Fruit fly (Drosophila melanogaster) whole organism, embryonic: ENCODE data around the gene TwdlX.

Source experiments
- Ada2b ChIP-seq: fragments of 200-800 bp; sonication (Bioruptor generic); IDR thresholded peaks from 2 replicates; pipeline ENCODE4 v1.3.6; 2022; ENCODE audit warnings: missing biosample characterization, missing genetic modification characterization
- CG10321 ChIP-seq: fragments of 200-800 bp; sonication (Bioruptor generic); IDR thresholded peaks from 2 replicates; pipeline ENCODE4 v1.3.6; 2022; ENCODE audit warnings: missing biosample characterization, missing genetic modification characterization
- CG10366 ChIP-seq: fragments of 200-800 bp; sonication (Bioruptor generic); IDR thresholded peaks from 2 replicates; pipeline ENCODE4 v1.3.6; 2022; ENCODE audit warnings: missing biosample characterization, missing genetic modification characterization
- CG10431 ChIP-seq: fragments of 200-800 bp; sonication (Bioruptor generic); optimal IDR thresholded peaks from 3 replicates; lab custom pipeline; 2018; ENCODE audit warnings: missing biosample characterization, mild to moderate bottlenecking, missing genetic modification characterization
- CG11504 ChIP-seq: fragments of 200-800 bp; sonication (Bioruptor generic); optimal IDR thresholded peaks from 3 replicates; lab custom pipeline; 2019; ENCODE audit warnings: missing biosample characterization, mild to moderate bottlenecking, missing genetic modification characterization, moderate library complexity
- CG12236 ChIP-seq: fragments of 200-800 bp; sonication (Bioruptor generic); optimal IDR thresholded peaks from 2 replicates; lab custom pipeline; 2016; ENCODE audit warnings: missing biosample characterization, missing genetic modification characterization
- CG14014 ChIP-seq: fragments of 200-800 bp; sonication (Bioruptor generic); IDR thresholded peaks from 2 replicates; pipeline ENCODE4 v1.3.6; 2022; ENCODE audit warnings: missing biosample characterization, missing genetic modification characterization
- CG17612 ChIP-seq: fragments of 200-800 bp; sonication (Bioruptor generic); IDR thresholded peaks from 2 replicates; pipeline ENCODE4 v1.3.6; 2022; ENCODE audit warnings: missing biosample characterization, missing genetic modification characterization
- CG18262 ChIP-seq: fragments of 200-800 bp; optimal IDR thresholded peaks from 3 replicates; lab custom pipeline; 2019; ENCODE audit warnings: missing biosample characterization, mild to moderate bottlenecking, missing genetic modification characterization, moderate library complexity
- CG2712 ChIP-seq: fragments of 200-800 bp; optimal IDR thresholded peaks from 3 replicates; lab custom pipeline; 2019; ENCODE audit warnings: missing biosample characterization, mild to moderate bottlenecking, missing genetic modification characterization, moderate library complexity
- CG30403 ChIP-seq: fragments of 200-800 bp; sonication (Bioruptor generic); optimal IDR thresholded peaks from 3 replicates; lab custom pipeline; 2016; ENCODE audit warnings: missing biosample characterization, missing genetic modification characterization
- CG31441 ChIP-seq: fragments of 200-800 bp; sonication (Bioruptor generic); IDR thresholded peaks from 2 replicates; pipeline ENCODE4 v1.3.6; 2022; ENCODE audit warnings: missing biosample characterization, missing genetic modification characterization
- CG33213 ChIP-seq: fragments of 200-800 bp; sonication (Bioruptor generic); optimal IDR thresholded peaks from 3 replicates; lab custom pipeline; 2016; ENCODE audit warnings: missing biosample characterization, missing genetic modification characterization
- CG7839 ChIP-seq: fragments of 200-800 bp; sonication (Bioruptor generic); optimal IDR thresholded peaks from 3 replicates; lab custom pipeline; 2018; ENCODE audit warnings: missing biosample characterization, mild to moderate bottlenecking, missing genetic modification characterization, moderate library complexity
- CG8290 ChIP-seq, 3 experiments: fragments of 200-800 bp; sonication (Bioruptor generic); optimal IDR thresholded peaks; 2 replicates each; lab custom pipeline; 2016 to 2019; ENCODE audit warnings: missing biosample characterization in 3 of 3, missing genetic modification characterization in 3 of 3, mild to moderate bottlenecking in 2 of 3, moderate library complexity in 1 of 3
- CG8765 ChIP-seq: fragments of 200-800 bp; sonication (Bioruptor generic); IDR thresholded peaks from 2 replicates; pipeline ENCODE4 v1.3.6; 2022; ENCODE audit warnings: missing biosample characterization, missing genetic modification characterization
- Deaf1 ChIP-seq: fragments of 200-800 bp; optimal IDR thresholded peaks from 3 replicates; lab custom pipeline; 2019; ENCODE audit warnings: missing biosample characterization, mild to moderate bottlenecking, missing genetic modification characterization, moderate library complexity
- Drgx ChIP-seq: fragments of 200-800 bp; sonication (Bioruptor generic); IDR thresholded peaks from 2 replicates; pipeline ENCODE4 v1.3.6; 2022; ENCODE audit warnings: missing biosample characterization, missing genetic modification characterization
- Ets65A ChIP-seq: fragments of 200-800 bp; sonication (Bioruptor generic); peaks from one replicate; lab custom pipeline; 2016; ENCODE audit warnings: missing biosample characterization, missing genetic modification characterization
- Hr39 ChIP-seq: fragments of >200 bp; optimal IDR thresholded peaks from 2 replicates; lab custom pipeline; 2017
- Hr51 ChIP-seq, 2 experiments: fragments of 200-800 bp; sonication (Bioruptor generic); optimal IDR thresholded peaks; 2 replicates in 1 of 2; 3 replicates in 1 of 2; lab custom pipeline; 2016 to 2018; ENCODE audit warnings: missing biosample characterization in 2 of 2, missing genetic modification characterization in 2 of 2, mild to moderate bottlenecking in 1 of 2, moderate library complexity in 1 of 2
- Lhr ChIP-seq: fragments of 200-800 bp; sonication (Bioruptor generic); optimal IDR thresholded peaks from 3 replicates; lab custom pipeline; 2017; ENCODE audit warnings: mild to moderate bottlenecking, missing biosample characterization, missing genetic modification reagents, missing genetic modification characterization
- Med ChIP-seq: fragments of 200-800 bp; sonication (Bioruptor generic); peaks from one replicate; lab custom pipeline; 2016; ENCODE audit warnings: missing biosample characterization, missing genetic modification characterization, mild to moderate bottlenecking, inconsistent platforms, moderate library complexity
- Neu2 ChIP-seq: fragments of 200-800 bp; sonication (Bioruptor generic); optimal IDR thresholded peaks from 3 replicates; lab custom pipeline; 2016; ENCODE audit warnings: missing biosample characterization, missing genetic modification characterization, borderline replicate concordance
- PHDP ChIP-seq: fragments of 200-800 bp; sonication (Bioruptor generic); optimal IDR thresholded peaks from 3 replicates; lab custom pipeline; 2018; ENCODE audit warnings: missing biosample characterization, mild to moderate bottlenecking, missing genetic modification characterization, moderate library complexity
- Pdp1 ChIP-seq, 2 experiments: fragments of 200-800 bp; sonication (Bioruptor generic); optimal IDR thresholded peaks; 3 replicates each; lab custom pipeline; 2016; ENCODE audit warnings: missing biosample characterization in 2 of 2, missing genetic modification characterization in 2 of 2, mild to moderate bottlenecking in 1 of 2, moderate library complexity in 1 of 2
- Ptx1 ChIP-seq: fragments of 200-800 bp; sonication (Bioruptor generic); IDR thresholded peaks from 2 replicates; pipeline ENCODE4 v1.3.6; 2022; ENCODE audit warnings: missing biosample characterization, missing genetic modification characterization
- Sox102F ChIP-seq: fragments of 200-800 bp; sonication (Bioruptor generic); optimal IDR thresholded peaks from 2 replicates; lab custom pipeline; 2018; ENCODE audit warnings: missing biosample characterization, mild to moderate bottlenecking, missing genetic modification characterization, moderate library complexity
- Ssrp ChIP-seq: fragments of 200-800 bp; sonication (Bioruptor generic); optimal IDR thresholded peaks from 2 replicates; lab custom pipeline; 2018; ENCODE audit warnings: missing biosample characterization, mild to moderate bottlenecking, missing genetic modification characterization, moderate library complexity
- bcd ChIP-seq: fragments of 200-800 bp; sonication (Bioruptor generic); optimal IDR thresholded peaks from 2 replicates; lab custom pipeline; 2017; ENCODE audit warnings: missing biosample characterization, mild to moderate bottlenecking, missing genetic modification characterization
- ci ChIP-seq: fragments of 200-800 bp; sonication (Bioruptor generic); IDR thresholded peaks from 3 replicates; pipeline ENCODE4 v1.3.6; 2022; ENCODE audit warnings: missing biosample characterization, missing genetic modification characterization
- danr ChIP-seq: fragments of 200-800 bp; sonication (Bioruptor generic); IDR thresholded peaks from 2 replicates; pipeline ENCODE4 v1.3.6; 2022; ENCODE audit warnings: missing biosample characterization, missing genetic modification characterization
- disco-r ChIP-seq: fragments of 200-800 bp; sonication (Bioruptor generic); optimal IDR thresholded peaks from 2 replicates; lab custom pipeline; 2016; ENCODE audit warnings: missing biosample characterization, missing genetic modification characterization
- dmrt99B ChIP-seq: fragments of 200-800 bp; sonication (Bioruptor generic); optimal IDR thresholded peaks from 2 replicates; lab custom pipeline; 2018; ENCODE audit warnings: missing biosample characterization, mild to moderate bottlenecking, missing genetic modification characterization, moderate library complexity
- dysf ChIP-seq: fragments of 200-800 bp; sonication (Bioruptor generic); IDR thresholded peaks from 3 replicates; pipeline ENCODE4 v1.3.6; 2022; ENCODE audit warnings: missing biosample characterization, missing genetic modification characterization
- ftz-f1 ChIP-seq: fragments of 200-800 bp; sonication (Bioruptor generic); optimal IDR thresholded peaks from 2 replicates; lab custom pipeline; 2016; ENCODE audit warnings: missing biosample characterization, missing genetic modification characterization
- gem ChIP-seq: fragments of 200-800 bp; sonication (Bioruptor generic); optimal IDR thresholded peaks from 2 replicates; lab custom pipeline; 2019; ENCODE audit warnings: missing biosample characterization, mild to moderate bottlenecking, missing genetic modification characterization, moderate library complexity
- grau ChIP-seq: fragments of 200-800 bp; optimal IDR thresholded peaks from 3 replicates; lab custom pipeline; 2019; ENCODE audit warnings: missing biosample characterization, mild to moderate bottlenecking, missing genetic modification characterization, moderate library complexity
- jing ChIP-seq: fragments of 200-800 bp; sonication (Bioruptor generic); optimal IDR thresholded peaks from 2 replicates; lab custom pipeline; 2018; ENCODE audit warnings: missing biosample characterization, mild to moderate bottlenecking, missing genetic modification characterization
- lmd ChIP-seq: fragments of 200-800 bp; sonication (Bioruptor generic); IDR thresholded peaks from 2 replicates; pipeline ENCODE4 v1.3.6; 2022; ENCODE audit warnings: missing biosample characterization, missing genetic modification characterization
- row ChIP-seq: fragments of 200-800 bp; sonication (Bioruptor generic); IDR thresholded peaks from 3 replicates; pipeline ENCODE4 v1.3.6; 2022; ENCODE audit warnings: missing biosample characterization, missing genetic modification characterization
- sens ChIP-seq: fragments of 200-800 bp; sonication (Bioruptor generic); peaks from one replicate; lab custom pipeline; 2016; ENCODE audit warnings: missing biosample characterization, missing genetic modification characterization
- seq ChIP-seq: fragments of 200-800 bp; sonication (Bioruptor generic); IDR thresholded peaks from 2 replicates; pipeline ENCODE4 v1.3.6; 2022; ENCODE audit warnings: missing biosample characterization, missing genetic modification characterization
- vfl ChIP-seq: fragments of 200-800 bp; sonication (Bioruptor generic); optimal IDR thresholded peaks from 2 replicates; lab custom pipeline; 2016; ENCODE audit warnings: missing biosample characterization, missing genetic modification characterization
- yki ChIP-seq: fragments of >200 bp; optimal IDR thresholded peaks from 3 replicates; lab custom pipeline; 2018
- zfh1 ChIP-seq: fragments of 200-800 bp; sonication (Bioruptor generic); IDR thresholded peaks from 3 replicates; pipeline ENCODE4 v1.3.6; 2022; ENCODE audit warnings: missing biosample characterization, missing genetic modification characterization

TwdlX gene

dm6 chrX:16761531-16761930 is 30.6 kb downstream of the TwdlX start (continued):
- no peak for TF ChIP-seq CG8765 (GFP tag; lab: Robert Waterston, UW)
- no peak for TF ChIP-seq PHDP (tag; lab: Kevin White, UChicago)
- TF ChIP-seq vfl = no peak
- no peak for TF ChIP-seq Neu2
- no peak for TF ChIP-seq Lhr (GFP tag; lab: Kevin White, UChicago)
- TF ChIP-seq jing (GFP tag; lab: Kevin White, UChicago) = no peak

dm6 chrX:16764955-16765354 is 34.1 kb downstream of the TwdlX start:
- TF ChIP-seq Med (GFP tag; lab: Kevin White, UChicago) = peak; percentile 80
- TF ChIP-seq grau (tag; lab: Kevin White, UChicago) = peak; percentile 3
- peak; percentile 15 for TF ChIP-seq CG2712 (tag; lab: Kevin White, UChicago)
- peak; percentile 35; the same call in 1 of the 2 replicates for TF ChIP-seq CG31441
- TF ChIP-seq CG7839 (tag; lab: Kevin White, UChicago) = peak; percentile 18
- no peak for TF ChIP-seq CG14014
- TF ChIP-seq zfh1 (GFP tag; lab: Robert Waterston, UW) = 0 out of 3 replicates have a peak, but pooled peaks have one; percentile 13
- peak; percentile 32; the same call in 1 of the 2 replicates for TF ChIP-seq Drgx (GFP tag; lab: Robert Waterston, UW)
- no peak for TF ChIP-seq yki
- TF ChIP-seq sens (GFP tag; lab: Kevin White, UChicago) = peak; percentile 76
- 0 out of 2 replicates have a peak, but pooled peaks have one; percentile 21 for TF ChIP-seq Ada2b (GFP tag; lab: Robert Waterston, UW)
- TF ChIP-seq CG11504 (tag; lab: Kevin White, UChicago) = peak; percentile 14
- TF ChIP-seq Ets65A = peak; percentile 60
- TF ChIP-seq dmrt99B (tag; lab: Kevin White, UChicago) = peak; percentile 23
- no peak for TF ChIP-seq Ssrp (tag; lab: Kevin White, UChicago)
- TF ChIP-seq gem = peak; percentile 12
- 0 out of 3 replicates have a peak, but pooled peaks have one; percentile 14 for TF ChIP-seq row (GFP tag; lab: Robert Waterston, UW)
- 0 out of 2 replicates have a peak, but pooled peaks have one; percentile 38 for TF ChIP-seq Ptx1 (GFP tag; lab: Robert Waterston, UW)
- no peak for TF ChIP-seq seq (GFP tag; lab: Robert Waterston, UW)
- TF ChIP-seq dysf (GFP tag; lab: Robert Waterston, UW) = peak; percentile 26; the same call in 1 of the 3 replicates
- peak; percentile 6 for TF ChIP-seq CG18262
- no peak for TF ChIP-seq CG10366 (GFP tag; lab: Robert Waterston, UW)

- TF ChIP-seq gem = peak; percentile 28
- TF ChIP-seq Sox102F (GFP tag; lab: Kevin White, UChicago) = peak; percentile 8
- TF ChIP-seq disco-r (GFP tag; lab: Kevin White, UChicago) = no peak
- TF ChIP-seq sens (GFP tag; lab: Kevin White, UChicago) = peak; percentile 43
- peak in 1 of 2 experiments; percentile 14 for TF ChIP-seq Hr51 (GFP tag; optimal IDR thresholded peaks at IDR 0.05; lab: Kevin White, UChicago)
- peak in 1 of 2 experiments; percentile 4 for TF ChIP-seq Pdp1 (GFP tag; optimal IDR thresholded peaks at IDR 0.05; lab: Kevin White, UChicago)
- TF ChIP-seq CG11504 (tag; lab: Kevin White, UChicago) = peak; percentile 23
- TF ChIP-seq Drgx (GFP tag; lab: Robert Waterston, UW) = peak; percentile 39; the same call in 1 of the 2 replicates
- no peak for TF ChIP-seq CG30403 (GFP tag; lab: Kevin White, UChicago)
Measured at dm6 chrX:16765809-16766208, 34.9 kb downstream of the TwdlX start.

dm6 chrX:16766868-16767431 is 36.1 kb downstream of the TwdlX start:
- TF ChIP-seq CG10321 (GFP tag; lab: Robert Waterston, UW) (peak; percentile 89), ftz-f1 (GFP tag; lab: Kevin White, UChicago) (peak; percentile 96), bcd (GFP tag; lab: Kevin White, UChicago) (no peak), CG10431 (no peak), Hr39 (lab: Kevin White, UChicago) (no peak), Med (GFP tag; lab: Kevin White, UChicago) (peak; percentile 42), CG8290 (GFP tag; optimal IDR thresholded peaks at IDR 0.05; lab: Kevin White, UChicago) (no peak), CG8290 (tag; optimal IDR thresholded peaks at IDR 0.05; lab: Kevin White, UChicago) (peak; percentile 50 to 69), CG17612 (GFP tag; lab: Robert Waterston, UW) (peak; percentile 96), CG31441 (no peak), CG12236 (GFP tag; lab: Kevin White, UChicago) (no peak), CG33213 (GFP tag; lab: Kevin White, UChicago) (no peak), Deaf1 (tag; lab: Kevin White, UChicago) (no peak), danr (no peak), ci (peak; percentile 50; the same call in 1 of the 3 replicates), lmd (GFP tag; lab: Robert Waterston, UW) (no peak)
